Fruit fly (Drosophila melanogaster) whole organism, embryonic: Measurements from ENCODE around the gene CG11920.

Experiments used
- Antp ChIP-seq: fragments of 200-800 bp; sonication (Bioruptor generic); optimal IDR thresholded peaks from 3 replicates; lab custom pipeline; 2016; ENCODE audit warnings: missing biosample characterization, missing genetic modification characterization
- CG10209 ChIP-seq: fragments of 200-800 bp; sonication (Bioruptor generic); optimal IDR thresholded peaks from 3 replicates; lab custom pipeline; 2017; ENCODE audit warnings: missing biosample characterization, mild to moderate bottlenecking, missing genetic modification characterization, missing genetic modification reagents
- CG10979 ChIP-seq: fragments of 200-800 bp; sonication (Bioruptor generic); optimal IDR thresholded peaks from 2 replicates; lab custom pipeline; 2018; ENCODE audit warnings: missing biosample characterization, mild to moderate bottlenecking, missing genetic modification characterization, moderate library complexity
- CG11723 ChIP-seq: fragments of 200-800 bp; sonication (Bioruptor generic); optimal IDR thresholded peaks from 2 replicates; lab custom pipeline; 2017; ENCODE audit warnings: missing biosample characterization, mild to moderate bottlenecking, missing genetic modification characterization
- CG15601 ChIP-seq: fragments of 200-800 bp; sonication (Bioruptor generic); optimal IDR thresholded peaks from 3 replicates; lab custom pipeline; 2019; ENCODE audit warnings: missing biosample characterization, mild to moderate bottlenecking, missing genetic modification characterization, moderate library complexity
- CG16813 ChIP-seq: fragments of 200-800 bp; sonication (Bioruptor generic); IDR thresholded peaks from 3 replicates; pipeline ENCODE4 v1.3.6; 2022; ENCODE audit warnings: missing biosample characterization, missing genetic modification characterization; ENCODE audit not compliant: partially characterized antibody
- CG16815 ChIP-seq: fragments of 200-800 bp; sonication (Bioruptor generic); optimal IDR thresholded peaks from 3 replicates; lab custom pipeline; 2017; ENCODE audit warnings: missing biosample characterization, mild to moderate bottlenecking, missing genetic modification characterization
- CG1792 ChIP-seq: fragments of 200-800 bp; sonication (Bioruptor generic); optimal IDR thresholded peaks from 2 replicates; lab custom pipeline; 2016; ENCODE audit warnings: missing biosample characterization, missing genetic modification characterization
- CG18476 ChIP-seq: fragments of 200-800 bp; sonication (Bioruptor generic); optimal IDR thresholded peaks from 2 replicates; lab custom pipeline; 2016; ENCODE audit warnings: missing biosample characterization, mild to moderate bottlenecking, missing genetic modification characterization
- CG18599 ChIP-seq: fragments of 200-800 bp; sonication (Bioruptor generic); optimal IDR thresholded peaks from 3 replicates; lab custom pipeline; 2017; ENCODE audit warnings: missing biosample characterization, missing genetic modification characterization, mild to moderate bottlenecking, moderate library complexity, missing genetic modification reagents
- CG18764 ChIP-seq: fragments of 200-800 bp; sonication (Bioruptor generic); optimal IDR thresholded peaks from 3 replicates; lab custom pipeline; 2016; ENCODE audit warnings: missing biosample characterization, missing genetic modification characterization
- CG2120 ChIP-seq: fragments of 200-800 bp; sonication (Bioruptor generic); optimal IDR thresholded peaks from 3 replicates; lab custom pipeline; 2016; ENCODE audit warnings: missing biosample characterization, missing genetic modification characterization
- CG3065 ChIP-seq: fragments of 200-800 bp; sonication (Bioruptor generic); optimal IDR thresholded peaks from 2 replicates; lab custom pipeline; 2016; ENCODE audit warnings: missing biosample characterization, missing genetic modification characterization
- CG31365 ChIP-seq: fragments of 200-800 bp; sonication (Bioruptor generic); optimal IDR thresholded peaks from 2 replicates; lab custom pipeline; 2018; ENCODE audit warnings: missing biosample characterization, mild to moderate bottlenecking, missing genetic modification characterization
- CG4360 ChIP-seq: fragments of 200-800 bp; sonication (Bioruptor generic); IDR thresholded peaks from 2 replicates; pipeline ENCODE4 v1.3.6; 2022; ENCODE audit warnings: missing biosample characterization, missing genetic modification characterization
- CG6254 ChIP-seq: fragments of 200-800 bp; sonication (Bioruptor generic); optimal IDR thresholded peaks from 3 replicates; lab custom pipeline; 2017; ENCODE audit warnings: mild to moderate bottlenecking, missing biosample characterization, missing genetic modification reagents, missing genetic modification characterization
- CG6813 ChIP-seq: fragments of 200-800 bp; sonication (Bioruptor generic); optimal IDR thresholded peaks from 2 replicates; lab custom pipeline; 2017; ENCODE audit warnings: missing biosample characterization, missing genetic modification characterization, mild to moderate bottlenecking, moderate library complexity, missing genetic modification reagents
- CG8089 ChIP-seq: fragments of 200-800 bp; sonication (Bioruptor generic); optimal IDR thresholded peaks from 3 replicates; lab custom pipeline; 2016; ENCODE audit warnings: missing biosample characterization, missing genetic modification characterization
- CTCF ChIP-seq: fragments of 200-800 bp; sonication (Bioruptor generic); optimal IDR thresholded peaks from 2 replicates; lab custom pipeline; 2017; ENCODE audit warnings: missing biosample characterization, mild to moderate bottlenecking, missing genetic modification characterization, moderate library complexity
- CrebB ChIP-seq: fragments of 200-800 bp; sonication (Bioruptor generic); optimal IDR thresholded peaks from 3 replicates; lab custom pipeline; 2018; ENCODE audit warnings: missing biosample characterization, mild to moderate bottlenecking, missing genetic modification characterization
- Dip2 ChIP-seq: fragments of 200-800 bp; sonication (Bioruptor generic); IDR thresholded peaks from 2 replicates; pipeline ENCODE4 v1.3.6; 2022; ENCODE audit warnings: missing biosample characterization, missing genetic modification characterization
- Ets65A ChIP-seq: fragments of 200-800 bp; sonication (Bioruptor generic); peaks from one replicate; lab custom pipeline; 2016; ENCODE audit warnings: missing biosample characterization, missing genetic modification characterization
- Fer2 ChIP-seq: fragments of 200-800 bp; sonication (Bioruptor generic); optimal IDR thresholded peaks from 2 replicates; lab custom pipeline; 2018; ENCODE audit warnings: missing biosample characterization, mild to moderate bottlenecking, missing genetic modification characterization, moderate library complexity
- H15 ChIP-seq: fragments of 200-800 bp; sonication (Bioruptor generic); IDR thresholded peaks from 3 replicates; pipeline ENCODE4 v1.3.6; 2022; ENCODE audit warnings: missing biosample characterization, missing genetic modification characterization
- HHEX ChIP-seq: fragments of 200-800 bp; sonication (Bioruptor generic); optimal IDR thresholded peaks from 3 replicates; lab custom pipeline; 2017; ENCODE audit warnings: missing biosample characterization, mild to moderate bottlenecking, missing genetic modification characterization, missing genetic modification reagents
- Hmx ChIP-seq: fragments of 200-800 bp; sonication (Bioruptor generic); optimal IDR thresholded peaks from 2 replicates; lab custom pipeline; 2016; ENCODE audit warnings: missing biosample characterization, missing genetic modification characterization
- Hr3 ChIP-seq: fragments of 200-800 bp; sonication (Bioruptor generic); optimal IDR thresholded peaks from 3 replicates; lab custom pipeline; 2016; ENCODE audit warnings: missing biosample characterization, missing genetic modification characterization
- Max ChIP-seq: fragments of 200-800 bp; sonication (Bioruptor generic); optimal IDR thresholded peaks from 2 replicates; lab custom pipeline; 2016; ENCODE audit warnings: missing biosample characterization, mild to moderate bottlenecking, missing genetic modification characterization
- Med ChIP-seq: fragments of 200-800 bp; sonication (Bioruptor generic); peaks from one replicate; lab custom pipeline; 2016; ENCODE audit warnings: missing biosample characterization, missing genetic modification characterization, mild to moderate bottlenecking, inconsistent platforms, moderate library complexity
- Rfx ChIP-seq: fragments of 200-800 bp; sonication (Bioruptor generic); IDR thresholded peaks from 2 replicates; pipeline ENCODE4 v1.3.6; 2022; ENCODE audit warnings: missing biosample characterization, missing genetic modification characterization
- Six4 ChIP-seq: fragments of 200-800 bp; sonication (Bioruptor generic); optimal IDR thresholded peaks from 2 replicates; lab custom pipeline; 2016; ENCODE audit warnings: missing biosample characterization, missing genetic modification characterization
- Sry-δ ChIP-seq: fragments of 200-800 bp; sonication (Bioruptor generic); optimal IDR thresholded peaks from 2 replicates; lab custom pipeline; 2016; ENCODE audit warnings: missing biosample characterization, missing genetic modification characterization
- Stat92E ChIP-seq, 3 experiments: fragments of >200 bp in 2 of 3; fragments of 200-800 bp in 1 of 3; sonication (Bioruptor generic) in 1 of 3; optimal IDR thresholded peaks; 2 replicates each; lab custom pipeline; 2017 to 2019; ENCODE audit warnings: missing biosample characterization in 3 of 3, missing genetic modification characterization in 3 of 3, mild to moderate bottlenecking in 1 of 3, moderate library complexity in 1 of 3
- Trl ChIP-seq, 3 experiments: fragments of >200 bp in 2 of 3; fragments of 200-800 bp in 1 of 3; sonication (Bioruptor generic) in 1 of 3; optimal IDR thresholded peaks; 2 replicates in 1 of 3; 3 replicates in 2 of 3; lab custom pipeline; 2016 to 2017; ENCODE audit warnings: missing biosample characterization in 1 of 3, missing genetic modification characterization in 1 of 3
- cg ChIP-seq: fragments of 200-800 bp; sonication (Bioruptor generic); optimal IDR thresholded peaks from 3 replicates; lab custom pipeline; 2019; ENCODE audit warnings: missing biosample characterization, mild to moderate bottlenecking, missing genetic modification characterization, moderate library complexity
- chif ChIP-seq, 2 experiments: fragments of 200-800 bp; sonication (Bioruptor generic); optimal IDR thresholded peaks; 3 replicates each; lab custom pipeline; 2016; ENCODE audit warnings: missing biosample characterization in 2 of 2, missing genetic modification characterization in 2 of 2
- cwo ChIP-seq: fragments of 200-800 bp; sonication (Bioruptor generic); optimal IDR thresholded peaks from 3 replicates; lab custom pipeline; 2017; ENCODE audit warnings: missing biosample characterization, missing genetic modification characterization, mild to moderate bottlenecking, moderate library complexity, missing genetic modification reagents
- mirr ChIP-seq: fragments of 200-800 bp; sonication (Bioruptor generic); optimal IDR thresholded peaks from 3 replicates; lab custom pipeline; 2018; ENCODE audit warnings: missing biosample characterization, mild to moderate bottlenecking, missing genetic modification characterization
- nau ChIP-seq: fragments of 200-800 bp; sonication (Bioruptor generic); optimal IDR thresholded peaks from 3 replicates; lab custom pipeline; 2017; ENCODE audit warnings: missing biosample characterization, mild to moderate bottlenecking, missing genetic modification characterization, missing genetic modification reagents
- nerfin-2 ChIP-seq: fragments of 200-800 bp; sonication (Bioruptor generic); IDR thresholded peaks from 2 replicates; pipeline ENCODE4 v1.3.6; 2022; ENCODE audit warnings: missing biosample characterization, missing genetic modification characterization; ENCODE audit not compliant: partially characterized antibody
- nom ChIP-seq: fragments of 200-800 bp; sonication (Bioruptor generic); optimal IDR thresholded peaks from 2 replicates; lab custom pipeline; 2017; ENCODE audit warnings: missing biosample characterization, missing genetic modification characterization, mild to moderate bottlenecking, moderate library complexity, missing genetic modification reagents
- pho ChIP-seq: fragments of 200-800 bp; sonication (Bioruptor generic); optimal IDR thresholded peaks from 2 replicates; lab custom pipeline; 2016; ENCODE audit warnings: missing biosample characterization, missing genetic modification characterization
- phol ChIP-seq: fragments of 200-800 bp; sonication (Bioruptor generic); optimal IDR thresholded peaks from 3 replicates; lab custom pipeline; 2018; ENCODE audit warnings: missing biosample characterization, mild to moderate bottlenecking, missing genetic modification characterization, moderate library complexity
- rib ChIP-seq: fragments of 200-800 bp; sonication (Bioruptor generic); IDR thresholded peaks from 2 replicates; pipeline ENCODE4 v1.3.6; 2022; ENCODE audit warnings: missing biosample characterization, missing genetic modification characterization
- row ChIP-seq: fragments of 200-800 bp; sonication (Bioruptor generic); IDR thresholded peaks from 3 replicates; pipeline ENCODE4 v1.3.6; 2022; ENCODE audit warnings: missing biosample characterization, missing genetic modification characterization
- shn ChIP-seq: fragments of 200-800 bp; sonication (Bioruptor generic); optimal IDR thresholded peaks from 3 replicates; lab custom pipeline; 2016; ENCODE audit warnings: missing biosample characterization, missing genetic modification characterization
- sim ChIP-seq: fragments of 200-800 bp; sonication (Bioruptor generic); IDR thresholded peaks from 2 replicates; pipeline ENCODE4 v1.3.6; 2022; ENCODE audit warnings: missing biosample characterization, missing genetic modification characterization
- slou ChIP-seq: fragments of 200-800 bp; sonication (Bioruptor generic); optimal IDR thresholded peaks from 3 replicates; lab custom pipeline; 2016; ENCODE audit warnings: missing biosample characterization, missing genetic modification characterization
- tin ChIP-seq: fragments of 200-800 bp; sonication (Bioruptor generic); optimal IDR thresholded peaks from 3 replicates; lab custom pipeline; 2016; ENCODE audit warnings: missing biosample characterization, missing genetic modification characterization
- tio ChIP-seq: fragments of 200-800 bp; sonication (Bioruptor generic); optimal IDR thresholded peaks from 2 replicates; lab custom pipeline; 2017; ENCODE audit warnings: missing biosample characterization, missing genetic modification characterization, inconsistent platforms
- trem ChIP-seq: fragments of 200-800 bp; optimal IDR thresholded peaks from 3 replicates; lab custom pipeline; 2019; ENCODE audit warnings: missing biosample characterization, mild to moderate bottlenecking, missing genetic modification characterization, moderate library complexity
- usp ChIP-seq: fragments of >200 bp; optimal IDR thresholded peaks from 2 replicates; lab custom pipeline; 2017; ENCODE audit warnings: missing biosample characterization, missing genetic modification characterization

Gene CG11920

DNA sequence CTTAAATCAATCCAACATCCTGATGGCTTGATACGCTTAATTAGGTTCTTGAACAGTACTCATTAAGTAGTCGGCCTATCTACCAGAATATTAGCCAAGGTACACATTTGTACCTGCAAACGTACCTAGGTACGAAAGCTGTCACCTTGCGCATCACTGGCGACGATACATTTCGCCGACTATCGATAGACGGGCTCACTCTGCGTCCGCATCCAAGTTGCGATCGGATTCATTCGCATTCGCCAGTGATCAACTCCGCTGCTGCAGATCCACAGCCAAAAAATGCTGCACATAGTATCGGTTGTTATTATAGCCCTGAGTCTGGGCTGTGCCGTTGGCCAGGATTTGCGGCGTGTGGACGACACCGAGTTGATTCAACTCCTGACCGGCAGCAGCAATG is 27.2 kb upstream of the CG11920 start, which contains the start of gene CG11790 (continued):
- TF ChIP-seq Fer2 (tag; lab: Kevin White, UChicago) = no peak
- TF ChIP-seq CG2120 (GFP tag; lab: Kevin White, UChicago) = no peak
- TF ChIP-seq Trl (optimal IDR thresholded peaks at IDR 0.05; lab: Kevin White, UChicago) = no peak
- TF ChIP-seq Trl (GFP tag; optimal IDR thresholded peaks at IDR 0.05; lab: Kevin White, UChicago) = no peak
- no peak for TF ChIP-seq CG8089 (GFP tag; lab: Kevin White, UChicago)
- no peak for TF ChIP-seq CG10979 (tag; lab: Kevin White, UChicago)
- TF ChIP-seq rib = no peak
- TF ChIP-seq sim (GFP tag; lab: Robert Waterston, UW) = no peak
- no peak for TF ChIP-seq tio (GFP tag; lab: Kevin White, UChicago)
- TF ChIP-seq Hr3 (GFP tag; lab: Kevin White, UChicago) = no peak
- no peak for TF ChIP-seq shn (GFP tag; lab: Kevin White, UChicago)
- no peak for TF ChIP-seq Antp (GFP tag; lab: Kevin White, UChicago)
- no peak for TF ChIP-seq CG11723 (GFP tag; lab: Kevin White, UChicago)
- TF ChIP-seq CG31365 = no peak
- TF ChIP-seq usp (GFP tag; lab: Kevin White, UChicago) = no peak
- TF ChIP-seq Med = peak; percentile 80
- TF ChIP-seq cg (GFP tag; lab: Kevin White, UChicago) = no peak
- TF ChIP-seq Sry-δ (GFP tag; lab: Kevin White, UChicago) = peak; percentile 75
- TF ChIP-seq phol (tag; lab: Kevin White, UChicago) = no peak
- no peak for TF ChIP-seq tin (GFP tag; lab: Kevin White, UChicago)
- TF ChIP-seq slou = no peak
- TF ChIP-seq Ets65A (GFP tag; lab: Kevin White, UChicago) = peak; percentile 43
- TF ChIP-seq cwo (GFP tag; lab: Kevin White, UChicago) = no peak
- no peak for TF ChIP-seq Dip2 (GFP tag; lab: Robert Waterston, UW)
- TF ChIP-seq Max (GFP tag; lab: Kevin White, UChicago) = no peak
- peak; percentile 59 for TF ChIP-seq nerfin-2 (GFP tag; lab: Robert Waterston, UW)
- peak; percentile 92 for TF ChIP-seq row (GFP tag; lab: Robert Waterston, UW)
- no peak for TF ChIP-seq Hmx (GFP tag; lab: Kevin White, UChicago)
- TF ChIP-seq HHEX (GFP tag; lab: Kevin White, UChicago) = no peak
- TF ChIP-seq nom = peak; percentile 45
- no peak for TF ChIP-seq pho (GFP tag; lab: Kevin White, UChicago)
- TF ChIP-seq CrebB = no peak
- no peak for TF ChIP-seq CG3065 (GFP tag; lab: Kevin White, UChicago)
- no peak for TF ChIP-seq CG16815 (GFP tag; lab: Kevin White, UChicago)
- no peak for TF ChIP-seq mirr
- no peak for TF ChIP-seq Stat92E (GFP tag; optimal IDR thresholded peaks at IDR 0.05; lab: Kevin White, UChicago)
- TF ChIP-seq Six4 (GFP tag; lab: Kevin White, UChicago) = peak; percentile 3
- no peak for TF ChIP-seq CG4360
- TF ChIP-seq CG18764 (GFP tag; lab: Kevin White, UChicago) = no peak
- no peak for TF ChIP-seq CTCF (GFP tag; lab: Kevin White, UChicago)
- no peak for TF ChIP-seq CG6254
- no peak for TF ChIP-seq CG15601 (tag; lab: Kevin White, UChicago)
- no peak for TF ChIP-seq CG18476
- peak; percentile 43; the same call in 1 of the 2 replicates for TF ChIP-seq Rfx
- TF ChIP-seq trem (tag; lab: Kevin White, UChicago) = no peak
- TF ChIP-seq chif (GFP tag; optimal IDR thresholded peaks at IDR 0.05; lab: Kevin White, UChicago) = no peak
- TF ChIP-seq CG16813 (GFP tag; lab: Robert Waterston, UW) = peak; percentile 66
- no peak for TF ChIP-seq CG1792 (GFP tag; lab: Kevin White, UChicago)
- TF ChIP-seq H15 (GFP tag; lab: Robert Waterston, UW) = no peak
- TF ChIP-seq CG18599 (GFP tag; lab: Kevin White, UChicago) = no peak
- TF ChIP-seq CG6813 (GFP tag; lab: Kevin White, UChicago) = no peak
- no peak for TF ChIP-seq nau (GFP tag; lab: Kevin White, UChicago)
- no peak for TF ChIP-seq CG10209
